Fruit fly (Drosophila melanogaster) whole organism, embryonic: Measurements from ENCODE around the gene Mlp84B.

Source experiments
- Abd-B ChIP-seq: fragments of 200-800 bp; sonication (Bioruptor generic); optimal IDR thresholded peaks from 2 replicates; lab custom pipeline; 2018; ENCODE audit warnings: missing biosample characterization, mild to moderate bottlenecking, missing genetic modification characterization, moderate library complexity
- BEAF-32 ChIP-seq: fragments of 200-800 bp; sonication (Bioruptor generic); optimal IDR thresholded peaks from 3 replicates; lab custom pipeline; 2017; ENCODE audit warnings: missing biosample characterization, missing genetic modification characterization, mild to moderate bottlenecking, moderate library complexity, missing genetic modification reagents
- Bdp1 ChIP-seq: fragments of 200-800 bp; sonication (Bioruptor generic); optimal IDR thresholded peaks from 3 replicates; lab custom pipeline; 2016; ENCODE audit warnings: missing biosample characterization, missing genetic modification characterization
- CG10565 ChIP-seq: fragments of 200-800 bp; sonication (Bioruptor generic); optimal IDR thresholded peaks from 3 replicates; lab custom pipeline; 2016; ENCODE audit warnings: missing biosample characterization, mild to moderate bottlenecking, missing genetic modification characterization
- CG11247 ChIP-seq: fragments of 200-800 bp; sonication (Bioruptor generic); IDR thresholded peaks from 2 replicates; pipeline ENCODE4 v1.3.6; 2022; ENCODE audit warnings: missing biosample characterization, missing genetic modification characterization
- CG11696 ChIP-seq: fragments of 200-800 bp; sonication (Bioruptor generic); IDR thresholded peaks from 2 replicates; pipeline ENCODE4 v1.3.6; 2022; ENCODE audit warnings: missing biosample characterization, missing genetic modification characterization
- CG12104 ChIP-seq: fragments of 200-800 bp; sonication (Bioruptor generic); optimal IDR thresholded peaks from 3 replicates; lab custom pipeline; 2016; ENCODE audit warnings: missing biosample characterization, missing genetic modification characterization
- CG12236 ChIP-seq: fragments of 200-800 bp; sonication (Bioruptor generic); optimal IDR thresholded peaks from 2 replicates; lab custom pipeline; 2016; ENCODE audit warnings: missing biosample characterization, missing genetic modification characterization
- CG12391 ChIP-seq: fragments of 200-800 bp; sonication (Bioruptor generic); optimal IDR thresholded peaks from 3 replicates; lab custom pipeline; 2018; ENCODE audit warnings: missing biosample characterization, mild to moderate bottlenecking, missing genetic modification characterization, moderate library complexity
- CG15479 ChIP-seq: fragments of 200-800 bp; sonication (Bioruptor generic); optimal IDR thresholded peaks from 3 replicates; lab custom pipeline; 2019; ENCODE audit warnings: missing biosample characterization, mild to moderate bottlenecking, missing genetic modification characterization, moderate library complexity
- CG15514 ChIP-seq: fragments of 200-800 bp; sonication (Bioruptor generic); optimal IDR thresholded peaks from 3 replicates; lab custom pipeline; 2017; ENCODE audit warnings: missing biosample characterization, missing genetic modification characterization, mild to moderate bottlenecking, moderate library complexity, missing genetic modification reagents
- CG17385 ChIP-seq: fragments of 200-800 bp; sonication (Bioruptor generic); optimal IDR thresholded peaks from 3 replicates; lab custom pipeline; 2018; ENCODE audit warnings: missing biosample characterization, mild to moderate bottlenecking, missing genetic modification characterization
- CG17829 ChIP-seq: fragments of 200-800 bp; optimal IDR thresholded peaks from 2 replicates; lab custom pipeline; 2019; ENCODE audit warnings: missing biosample characterization, mild to moderate bottlenecking, missing genetic modification characterization, moderate library complexity
- CG17912 ChIP-seq: fragments of 200-800 bp; sonication (Bioruptor generic); optimal IDR thresholded peaks from 2 replicates; lab custom pipeline; 2018; ENCODE audit warnings: missing biosample characterization, mild to moderate bottlenecking, missing genetic modification characterization
- CG30431 ChIP-seq: fragments of 200-800 bp; sonication (Bioruptor generic); optimal IDR thresholded peaks from 2 replicates; lab custom pipeline; 2017; ENCODE audit warnings: missing biosample characterization, missing genetic modification characterization
- CG3065 ChIP-seq: fragments of 200-800 bp; sonication (Bioruptor generic); optimal IDR thresholded peaks from 2 replicates; lab custom pipeline; 2016; ENCODE audit warnings: missing biosample characterization, missing genetic modification characterization
- CG33213 ChIP-seq: fragments of 200-800 bp; sonication (Bioruptor generic); optimal IDR thresholded peaks from 3 replicates; lab custom pipeline; 2016; ENCODE audit warnings: missing biosample characterization, missing genetic modification characterization
- CG34422 ChIP-seq: fragments of 200-800 bp; sonication (Bioruptor generic); IDR thresholded peaks from 3 replicates; pipeline ENCODE4 v1.3.6; 2022; ENCODE audit warnings: missing biosample characterization, missing genetic modification characterization
- CG4617 ChIP-seq: fragments of 200-800 bp; sonication (Bioruptor generic); optimal IDR thresholded peaks from 3 replicates; lab custom pipeline; 2016; ENCODE audit warnings: missing biosample characterization, missing genetic modification characterization, borderline replicate concordance
- CG4854 ChIP-seq: fragments of 200-800 bp; sonication (Bioruptor generic); optimal IDR thresholded peaks from 2 replicates; lab custom pipeline; 2016; ENCODE audit warnings: missing biosample characterization, missing genetic modification characterization, inconsistent platforms
- CG6689 ChIP-seq: fragments of 200-800 bp; sonication (Bioruptor generic); IDR thresholded peaks from 2 replicates; pipeline ENCODE4 v1.3.6; 2022; ENCODE audit warnings: missing biosample characterization, missing genetic modification characterization
- CG6791 ChIP-seq: fragments of 200-800 bp; sonication (Bioruptor generic); IDR thresholded peaks from 3 replicates; pipeline ENCODE4 v1.3.6; 2022; ENCODE audit warnings: missing biosample characterization, missing genetic modification characterization; ENCODE audit not compliant: partially characterized antibody
- CG7271 ChIP-seq: fragments of 200-800 bp; sonication (Bioruptor generic); optimal IDR thresholded peaks from 2 replicates; lab custom pipeline; 2018; ENCODE audit warnings: missing biosample characterization, mild to moderate bottlenecking, missing genetic modification characterization, moderate library complexity
- CG7928 ChIP-seq: fragments of 200-800 bp; sonication (Bioruptor generic); optimal IDR thresholded peaks from 2 replicates; lab custom pipeline; 2017; ENCODE audit warnings: missing biosample characterization, mild to moderate bottlenecking, missing genetic modification characterization
- CG8281 ChIP-seq: fragments of 200-800 bp; sonication (Bioruptor generic); optimal IDR thresholded peaks from 2 replicates; lab custom pipeline; 2018; ENCODE audit warnings: missing biosample characterization, mild to moderate bottlenecking, missing genetic modification characterization, moderate library complexity
- CG8359 ChIP-seq: fragments of 200-800 bp; sonication (Bioruptor generic); optimal IDR thresholded peaks from 2 replicates; lab custom pipeline; 2017; ENCODE audit warnings: missing biosample characterization, mild to moderate bottlenecking, missing genetic modification characterization, borderline replicate concordance
- CG8944 ChIP-seq: fragments of 200-800 bp; sonication (Bioruptor generic); optimal IDR thresholded peaks from 3 replicates; lab custom pipeline; 2016; ENCODE audit warnings: missing biosample characterization, missing genetic modification characterization
- CG9932 ChIP-seq: fragments of 200-800 bp; sonication (Bioruptor generic); IDR thresholded peaks from 2 replicates; pipeline ENCODE4 v1.3.6; 2022; ENCODE audit warnings: missing biosample characterization, missing genetic modification characterization
- Doc3 ChIP-seq: fragments of 200-800 bp; sonication (Bioruptor generic); IDR thresholded peaks from 3 replicates; pipeline ENCODE4 v1.3.6; 2022; ENCODE audit warnings: missing biosample characterization, missing genetic modification characterization; ENCODE audit not compliant: partially characterized antibody
- HLH4C ChIP-seq: fragments of 200-800 bp; sonication (Bioruptor generic); IDR thresholded peaks from 3 replicates; pipeline ENCODE4 v1.3.6; 2022; ENCODE audit warnings: missing biosample characterization, missing genetic modification characterization; ENCODE audit not compliant: partially characterized antibody
- Hr51 ChIP-seq, 2 experiments: fragments of 200-800 bp; sonication (Bioruptor generic); optimal IDR thresholded peaks; 2 replicates in 1 of 2; 3 replicates in 1 of 2; lab custom pipeline; 2016 to 2018; ENCODE audit warnings: missing biosample characterization in 2 of 2, missing genetic modification characterization in 2 of 2, mild to moderate bottlenecking in 1 of 2, moderate library complexity in 1 of 2
- Lim3 ChIP-seq: fragments of 200-800 bp; sonication (Bioruptor generic); IDR thresholded peaks from 2 replicates; pipeline ENCODE4 v1.3.6; 2022; ENCODE audit warnings: missing biosample characterization, missing genetic modification characterization
- MESR4 ChIP-seq: fragments of 200-800 bp; sonication (Bioruptor generic); optimal IDR thresholded peaks from 2 replicates; lab custom pipeline; 2018; ENCODE audit warnings: missing biosample characterization, mild to moderate bottlenecking, missing genetic modification characterization, moderate library complexity
- Myb ChIP-seq: fragments of 200-800 bp; sonication (Bioruptor generic); optimal IDR thresholded peaks from 2 replicates; lab custom pipeline; 2016; ENCODE audit warnings: missing biosample characterization, missing genetic modification characterization
- Rfx ChIP-seq: fragments of 200-800 bp; sonication (Bioruptor generic); IDR thresholded peaks from 2 replicates; pipeline ENCODE4 v1.3.6; 2022; ENCODE audit warnings: missing biosample characterization, missing genetic modification characterization
- Xbp1 ChIP-seq: fragments of 200-800 bp; sonication (Bioruptor generic); optimal IDR thresholded peaks from 3 replicates; lab custom pipeline; 2016; ENCODE audit warnings: missing biosample characterization, mild to moderate bottlenecking, missing genetic modification characterization
- YL-1 ChIP-seq: fragments of 200-800 bp; sonication (Bioruptor generic); optimal IDR thresholded peaks from 3 replicates; lab custom pipeline; 2017; ENCODE audit warnings: missing biosample characterization, mild to moderate bottlenecking, missing genetic modification characterization
- ab ChIP-seq: fragments of 200-800 bp; sonication (Bioruptor generic); optimal IDR thresholded peaks from 2 replicates; lab custom pipeline; 2016; ENCODE audit warnings: missing biosample characterization, missing genetic modification characterization
- ato ChIP-seq: fragments of 200-800 bp; sonication (Bioruptor generic); IDR thresholded peaks from 2 replicates; pipeline ENCODE4 v1.3.6; 2022; ENCODE audit warnings: missing biosample characterization, missing genetic modification characterization; ENCODE audit not compliant: partially characterized antibody
- bsh ChIP-seq, 2 experiments: fragments of 200-800 bp; sonication (Bioruptor generic); optimal IDR thresholded peaks; 2 replicates each; lab custom pipeline; 2017 to 2018; ENCODE audit warnings: mild to moderate bottlenecking in 2 of 2, missing biosample characterization in 2 of 2, missing genetic modification characterization in 2 of 2, moderate library complexity in 1 of 2
- dmrt99B ChIP-seq: fragments of 200-800 bp; sonication (Bioruptor generic); optimal IDR thresholded peaks from 2 replicates; lab custom pipeline; 2018; ENCODE audit warnings: missing biosample characterization, mild to moderate bottlenecking, missing genetic modification characterization, moderate library complexity
- fd102C ChIP-seq: fragments of 200-800 bp; sonication (Bioruptor generic); optimal IDR thresholded peaks from 2 replicates; lab custom pipeline; 2018; ENCODE audit warnings: missing biosample characterization, mild to moderate bottlenecking, missing genetic modification characterization, moderate library complexity
- fd96Cb ChIP-seq: fragments of 200-800 bp; sonication (Bioruptor generic); optimal IDR thresholded peaks from 2 replicates; lab custom pipeline; 2018; ENCODE audit warnings: missing biosample characterization, mild to moderate bottlenecking, missing genetic modification characterization, moderate library complexity
- ftz-f1 ChIP-seq: fragments of 200-800 bp; sonication (Bioruptor generic); optimal IDR thresholded peaks from 2 replicates; lab custom pipeline; 2016; ENCODE audit warnings: missing biosample characterization, missing genetic modification characterization
- gro ChIP-seq: fragments of 200-800 bp; sonication (Bioruptor generic); optimal IDR thresholded peaks from 2 replicates; lab custom pipeline; 2016; ENCODE audit warnings: missing biosample characterization, missing genetic modification characterization
- kay ChIP-seq: fragments of 200-800 bp; sonication (Bioruptor generic); optimal IDR thresholded peaks from 2 replicates; lab custom pipeline; 2016; ENCODE audit warnings: missing biosample characterization, missing genetic modification characterization
- prd ChIP-seq, 3 experiments: fragments of >200 bp in 2 of 3; fragments of 200-800 bp in 1 of 3; sonication (Bioruptor generic) in 1 of 3; optimal IDR thresholded peaks in 2 of 3; IDR thresholded peaks in 1 of 3; 2 replicates in 2 of 3; 3 replicates in 1 of 3; pipeline versions ENCODE4 v1.3.6 to Lab custom; 2017 to 2022; ENCODE audit warnings: missing biosample characterization in 1 of 3, missing genetic modification characterization in 1 of 3
- sc ChIP-seq, 3 experiments: fragments of >200 bp in 2 of 3; fragments of 200-800 bp in 1 of 3; sonication (Bioruptor generic) in 1 of 3; optimal IDR thresholded peaks; 2 replicates in 2 of 3; 3 replicates in 1 of 3; lab custom pipeline; 2017; ENCODE audit warnings: mild to moderate bottlenecking in 1 of 3, missing biosample characterization in 1 of 3, missing genetic modification characterization in 1 of 3, missing genetic modification reagents in 1 of 3
- tx ChIP-seq: fragments of 200-800 bp; sonication (Bioruptor generic); optimal IDR thresholded peaks from 2 replicates; lab custom pipeline; 2016; ENCODE audit warnings: missing biosample characterization, missing genetic modification characterization

Gene Mlp84B

dm6 chr3R:7093592-7093991, 23.9 kb downstream of the Mlp84B start (continued):
- TF ChIP-seq gro = no peak
- TF ChIP-seq HLH4C (GFP tag; lab: Robert Waterston, UW) = no peak
- no peak for TF ChIP-seq CG10565
- no peak for TF ChIP-seq YL-1 (GFP tag; lab: Kevin White, UChicago)
- no peak for TF ChIP-seq ab (GFP tag; lab: Kevin White, UChicago)
- TF ChIP-seq Lim3 = no peak
- TF ChIP-seq Myb (GFP tag; lab: Kevin White, UChicago) = no peak
- TF ChIP-seq CG17829 = peak; percentile 12
- TF ChIP-seq CG11247 (GFP tag; lab: Robert Waterston, UW) = no peak
- no peak for TF ChIP-seq CG4854 (GFP tag; lab: Kevin White, UChicago)
- TF ChIP-seq CG7928 = no peak
- no peak for TF ChIP-seq CG17912 (GFP tag; lab: Kevin White, UChicago)
- TF ChIP-seq CG11696 = no peak
- peak; percentile 60; the same call in 1 of the 2 replicates for TF ChIP-seq CG9932
- TF ChIP-seq CG12391 = peak; percentile 47
- no peak for TF ChIP-seq kay
- TF ChIP-seq bsh (GFP tag; optimal IDR thresholded peaks at IDR 0.05; lab: Kevin White, UChicago) = peak in 1 of 2 experiments; percentile 17
- no peak for TF ChIP-seq CG7271 (tag; lab: Kevin White, UChicago)
- no peak for TF ChIP-seq dmrt99B (tag; lab: Kevin White, UChicago)
- 0 out of 3 replicates have a peak, but pooled peaks have one; percentile 32 for TF ChIP-seq CG34422 (GFP tag; lab: Robert Waterston, UW)
- no peak for TF ChIP-seq Doc3
- peak; percentile 95 for TF ChIP-seq CG15514 (GFP tag; lab: Kevin White, UChicago)
- TF ChIP-seq CG17385 = peak; percentile 5
- no peak for TF ChIP-seq CG3065 (GFP tag; lab: Kevin White, UChicago)
- TF ChIP-seq Rfx = peak; percentile 43; the same call in 1 of the 2 replicates
- TF ChIP-seq ato = no peak
- no peak for TF ChIP-seq fd102C (GFP tag; lab: Kevin White, UChicago)
- no peak for TF ChIP-seq CG8359 (GFP tag; lab: Kevin White, UChicago)
- no peak for TF ChIP-seq tx (GFP tag; lab: Kevin White, UChicago)
- no peak for TF ChIP-seq CG12236 (GFP tag; lab: Kevin White, UChicago)
- peak; percentile 52 for TF ChIP-seq BEAF-32 (GFP tag; lab: Kevin White, UChicago)
- no peak for TF ChIP-seq CG8944 (GFP tag; lab: Kevin White, UChicago)
- TF ChIP-seq Bdp1 (GFP tag; lab: Kevin White, UChicago) = no peak
- no peak for TF ChIP-seq CG30431 (GFP tag; lab: Kevin White, UChicago)
- TF ChIP-seq CG12104 (GFP tag; lab: Kevin White, UChicago) = no peak
- TF ChIP-seq CG15479 (GFP tag; lab: Kevin White, UChicago) = no peak
- no peak for TF ChIP-seq CG4617 (GFP tag; lab: Kevin White, UChicago)
- TF ChIP-seq Hr51 (GFP tag; optimal IDR thresholded peaks at IDR 0.05; lab: Kevin White, UChicago) = no peak
- no peak for TF ChIP-seq fd96Cb
- TF ChIP-seq Xbp1 (GFP tag; lab: Kevin White, UChicago) = no peak
- no peak for TF ChIP-seq MESR4 (GFP tag; lab: Kevin White, UChicago)
- no peak for TF ChIP-seq Abd-B (GFP tag; lab: Kevin White, UChicago)
- no peak for TF ChIP-seq sc (optimal IDR thresholded peaks at IDR 0.05; lab: Kevin White, UChicago)
- no peak for TF ChIP-seq sc (GFP tag; optimal IDR thresholded peaks at IDR 0.05; lab: Kevin White, UChicago)
- no peak for TF ChIP-seq prd (optimal IDR thresholded peaks at IDR 0.05; lab: Kevin White, UChicago)
- no peak for TF ChIP-seq prd (GFP tag; IDR thresholded peaks at IDR 0.05; lab: Robert Waterston, UW)
- no peak for TF ChIP-seq CG6791 (GFP tag; lab: Robert Waterston, UW)
- TF ChIP-seq CG33213 = no peak
- TF ChIP-seq ftz-f1 (GFP tag; lab: Kevin White, UChicago) = no peak
- no peak for TF ChIP-seq CG8281 (tag; lab: Kevin White, UChicago)
- TF ChIP-seq CG6689 (GFP tag; lab: Robert Waterston, UW) = no peak
